Fruit fly (Drosophila melanogaster): ENCODE data around the gene ghi.
A peak's percentile ranks its signal among the peaks of the same experiment; 100 is the strongest.

Gene ghi

DNA sequence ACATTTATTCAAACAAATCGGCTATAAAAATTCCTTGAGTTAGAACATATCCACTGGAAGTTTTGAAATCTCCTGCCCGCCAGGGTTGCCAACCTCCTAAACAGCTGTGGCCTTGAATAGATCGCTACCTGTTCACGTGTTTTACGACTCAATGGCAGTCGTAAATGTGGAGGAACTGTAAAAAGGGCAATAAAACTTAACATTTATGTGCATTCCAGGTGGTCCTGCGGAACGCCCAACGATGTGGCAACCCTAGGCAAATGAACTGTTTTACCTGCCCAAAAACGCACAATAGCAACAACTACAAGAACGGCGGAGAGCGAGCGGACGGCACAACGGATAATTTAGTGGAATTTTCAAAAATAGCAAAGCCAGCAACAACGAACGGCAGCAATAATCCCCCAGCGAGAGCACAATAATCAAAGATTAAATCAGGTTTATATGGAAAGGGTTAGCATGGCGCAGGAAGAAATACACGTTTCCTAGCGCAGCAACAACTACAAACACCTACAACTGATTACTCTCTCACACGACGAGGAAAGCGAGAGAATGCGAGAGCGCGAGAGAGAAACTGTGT is 10.1 kb downstream of the ghi start:
- TF ChIP-seq Dll (optimal IDR thresholded peaks at IDR 0.05), result no peak
- no peak for TF ChIP-seq pan (optimal IDR thresholded peaks at IDR 0.05)
- TF ChIP-seq CG8478 (optimal IDR thresholded peaks at IDR 0.05), result no peak
- no peak for TF ChIP-seq usp (GFP tag; optimal IDR thresholded peaks at IDR 0.05)
- TF ChIP-seq psq (optimal IDR thresholded peaks at IDR 0.05), result no peak
- TF ChIP-seq EcR (GFP tag; optimal IDR thresholded peaks at IDR 0.05), result no peak

dm6 chr3L:9462247-9462769 is 10.6 kb downstream of the ghi start:
- TF ChIP-seq psq (optimal IDR thresholded peaks at IDR 0.05), result no peak
- TF ChIP-seq Dll (optimal IDR thresholded peaks at IDR 0.05), result peak; percentile 41

dm6 chr3L:9462794-9463193 is 11.1 kb downstream of the ghi start:
- TF ChIP-seq EcR (GFP tag; optimal IDR thresholded peaks at IDR 0.05), result no peak
- no peak for TF ChIP-seq CG8478 (optimal IDR thresholded peaks at IDR 0.05)
- TF ChIP-seq pan (optimal IDR thresholded peaks at IDR 0.05), result no peak
- TF ChIP-seq Dll (optimal IDR thresholded peaks at IDR 0.05), result no peak
- no peak for TF ChIP-seq psq (optimal IDR thresholded peaks at IDR 0.05)
- TF ChIP-seq usp (GFP tag; optimal IDR thresholded peaks at IDR 0.05), result no peak

dm6 chr3L:9465652-9466244 is 14.1 kb downstream of the ghi start:
- TF ChIP-seq Dll (optimal IDR thresholded peaks at IDR 0.05) (no peak), EcR (GFP tag; optimal IDR thresholded peaks at IDR 0.05) (no peak), CG8478 (optimal IDR thresholded peaks at IDR 0.05) (no peak), usp (GFP tag; optimal IDR thresholded peaks at IDR 0.05) (no peak), pan (optimal IDR thresholded peaks at IDR 0.05) (no peak), psq (optimal IDR thresholded peaks at IDR 0.05) (no peak)

DNA sequence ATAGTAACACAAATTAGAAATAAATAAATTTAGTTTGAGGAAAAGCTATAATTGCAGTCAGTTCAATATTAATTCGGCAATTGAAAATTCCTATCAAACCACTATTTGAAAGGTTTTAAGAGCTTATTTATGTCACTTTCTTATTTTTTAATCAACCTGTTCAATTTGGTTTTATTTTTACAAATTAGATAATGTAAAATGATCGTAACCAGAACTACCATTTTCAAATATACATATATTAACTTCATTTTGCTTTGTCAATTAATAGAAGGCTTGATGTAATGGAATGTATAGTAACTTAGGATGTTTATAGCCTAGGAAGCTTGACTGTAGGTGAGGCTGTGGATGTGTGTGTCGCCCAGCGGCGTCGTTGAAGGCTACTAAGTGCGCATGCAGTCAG is 14.9 kb downstream of the ghi start:
- TF ChIP-seq psq (optimal IDR thresholded peaks at IDR 0.05), result no peak

DNA sequence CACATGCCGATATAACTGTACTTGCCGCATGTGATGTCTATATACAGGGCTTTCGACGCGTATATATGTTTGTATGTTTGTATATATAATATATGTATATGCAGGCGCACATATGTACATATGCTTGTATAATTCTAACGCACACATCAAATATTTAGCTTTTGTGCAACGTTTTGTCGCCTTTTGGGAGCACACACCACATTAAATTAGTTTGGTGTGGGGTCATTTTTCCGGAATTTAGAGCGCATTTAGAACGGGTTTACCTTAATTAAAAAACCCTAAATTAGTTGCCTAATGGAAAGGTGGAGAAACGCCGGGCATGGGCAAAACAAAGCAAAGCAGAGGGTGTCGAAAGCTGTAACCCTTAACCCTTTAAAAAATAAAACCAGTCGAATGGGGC is 15.6 kb downstream of the ghi start:
- no peak for TF ChIP-seq CG8478 (optimal IDR thresholded peaks at IDR 0.05)
- no peak for TF ChIP-seq usp (GFP tag; optimal IDR thresholded peaks at IDR 0.05)
- no peak for TF ChIP-seq Dll (optimal IDR thresholded peaks at IDR 0.05)
- TF ChIP-seq pan (optimal IDR thresholded peaks at IDR 0.05), result no peak
- no peak for TF ChIP-seq psq (optimal IDR thresholded peaks at IDR 0.05)
- TF ChIP-seq EcR (GFP tag; optimal IDR thresholded peaks at IDR 0.05), result no peak

- TF ChIP-seq psq (optimal IDR thresholded peaks at IDR 0.05) (no peak), Dll (optimal IDR thresholded peaks at IDR 0.05) (no peak), EcR (GFP tag; optimal IDR thresholded peaks at IDR 0.05) (no peak), usp (GFP tag; optimal IDR thresholded peaks at IDR 0.05) (no peak), pan (optimal IDR thresholded peaks at IDR 0.05) (no peak), CG8478 (optimal IDR thresholded peaks at IDR 0.05) (no peak)
Measured at dm6 chr3L:9467763-9468206, 16.1 kb downstream of the ghi start.

dm6 chr3L:9468261-9468890 is 16.7 kb downstream of the ghi start:
- TF ChIP-seq pan (optimal IDR thresholded peaks at IDR 0.05) (peak; percentile 68), Dll (optimal IDR thresholded peaks at IDR 0.05) (no peak)

- TF ChIP-seq usp (GFP tag; optimal IDR thresholded peaks at IDR 0.05) (no peak), Dll (optimal IDR thresholded peaks at IDR 0.05) (no peak), pan (optimal IDR thresholded peaks at IDR 0.05) (no peak), EcR (GFP tag; optimal IDR thresholded peaks at IDR 0.05) (no peak), CG8478 (optimal IDR thresholded peaks at IDR 0.05) (no peak), psq (optimal IDR thresholded peaks at IDR 0.05) (no peak)
Measured at dm6 chr3L:9469079-9469478, 17.4 kb downstream of the ghi start.

DNA sequence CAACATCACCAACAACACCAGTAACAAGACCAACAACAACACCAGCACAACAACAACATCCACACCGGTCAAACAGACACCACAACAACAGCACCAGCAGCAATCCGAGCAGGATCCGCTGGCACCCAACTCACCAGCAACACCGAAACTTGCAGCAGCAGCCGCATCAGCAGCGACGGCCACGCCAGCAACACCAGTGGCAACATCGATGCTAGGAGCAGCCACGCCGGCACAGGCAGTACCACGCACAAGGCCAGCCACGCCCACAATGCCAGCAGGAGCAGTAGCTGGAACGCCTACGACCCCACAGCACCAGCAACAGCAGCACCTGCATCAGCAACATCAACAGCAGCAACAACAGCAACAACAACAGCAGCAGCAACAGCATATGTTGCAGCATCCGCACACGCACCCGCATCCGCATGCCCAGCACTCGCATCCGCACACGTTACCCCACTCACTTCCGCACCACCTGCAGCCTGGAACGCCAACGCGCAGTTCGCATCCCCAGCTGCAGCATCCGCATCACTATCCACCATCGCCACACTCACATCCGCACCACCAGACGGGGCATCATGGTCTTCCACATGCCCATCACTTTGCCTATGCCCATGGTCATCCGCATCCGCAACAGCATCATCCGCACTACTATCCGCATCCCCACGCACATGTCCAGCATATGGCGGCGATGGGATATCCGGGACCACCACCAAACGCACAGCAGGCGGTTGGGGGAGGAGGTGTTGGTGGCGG is 19.7 kb downstream of the ghi start:
- TF ChIP-seq usp (GFP tag; optimal IDR thresholded peaks at IDR 0.05) (no peak), psq (optimal IDR thresholded peaks at IDR 0.05) (no peak), pan (optimal IDR thresholded peaks at IDR 0.05) (no peak), Dll (optimal IDR thresholded peaks at IDR 0.05) (no peak), EcR (GFP tag; optimal IDR thresholded peaks at IDR 0.05) (no peak), CG8478 (optimal IDR thresholded peaks at IDR 0.05) (no peak)

dm6 chr3L:9476829-9477228 is 25.2 kb downstream of the ghi start, which contains the start of the genes Uch-L5 and Jarid2:
Gene Uch-L5, minus strand, starts transcription at chr3L:9476965.
Gene Jarid2, plus strand, starts transcription at chr3L:9477038.
- TF ChIP-seq pan (optimal IDR thresholded peaks at IDR 0.05) (no peak), psq (optimal IDR thresholded peaks at IDR 0.05) (no peak), CG8478 (optimal IDR thresholded peaks at IDR 0.05) (no peak), EcR (GFP tag; optimal IDR thresholded peaks at IDR 0.05) (no peak), usp (GFP tag; optimal IDR thresholded peaks at IDR 0.05) (no peak), Dll (optimal IDR thresholded peaks at IDR 0.05) (no peak)

- TF ChIP-seq EcR (GFP tag; optimal IDR thresholded peaks at IDR 0.05), result no peak
- TF ChIP-seq Dll (optimal IDR thresholded peaks at IDR 0.05), result no peak
- TF ChIP-seq usp (GFP tag; optimal IDR thresholded peaks at IDR 0.05), result no peak
- no peak for TF ChIP-seq CG8478 (optimal IDR thresholded peaks at IDR 0.05)
- no peak for TF ChIP-seq psq (optimal IDR thresholded peaks at IDR 0.05)
- no peak for TF ChIP-seq pan (optimal IDR thresholded peaks at IDR 0.05)
Measured at dm6 chr3L:9487586-9487985, 35.9 kb downstream of the ghi start, which contains the start of gene pall. Gene pall, minus strand, starts transcription at chr3L:9487790.

All from whole organism.